Fruit fly (Drosophila melanogaster) whole organism, embryonic: ENCODE data around the gene CG13707.

Experiments
- Asciz ChIP-seq: fragments of 200-800 bp; sonication (Bioruptor generic); optimal IDR thresholded peaks from 2 replicates; lab custom pipeline; 2017; ENCODE audit warnings: missing biosample characterization, mild to moderate bottlenecking, missing genetic modification characterization, missing genetic modification reagents
- Atf6 ChIP-seq: fragments of 200-800 bp; sonication (Bioruptor generic); IDR thresholded peaks from 2 replicates; pipeline ENCODE4 v1.3.6; 2022; ENCODE audit warnings: missing biosample characterization, missing genetic modification characterization
- B-H1 ChIP-seq: fragments of 200-800 bp; sonication (Bioruptor generic); IDR thresholded peaks from 3 replicates; pipeline ENCODE4 v1.3.6; 2022; ENCODE audit warnings: missing biosample characterization, missing genetic modification characterization
- Bteb2 ChIP-seq: fragments of 200-800 bp; sonication (Bioruptor generic); optimal IDR thresholded peaks from 2 replicates; lab custom pipeline; 2016; ENCODE audit warnings: missing biosample characterization, missing genetic modification characterization
- C15 ChIP-seq: fragments of 200-800 bp; sonication (Bioruptor generic); IDR thresholded peaks from 3 replicates; pipeline ENCODE4 v1.3.6; 2022; ENCODE audit warnings: missing biosample characterization, missing genetic modification characterization
- CG10147 ChIP-seq: fragments of 200-800 bp; sonication (Bioruptor generic); optimal IDR thresholded peaks from 2 replicates; lab custom pipeline; 2019; ENCODE audit warnings: missing biosample characterization, mild to moderate bottlenecking, missing genetic modification characterization, moderate library complexity
- CG10267 ChIP-seq: fragments of 200-800 bp; sonication (Bioruptor generic); optimal IDR thresholded peaks from 2 replicates; lab custom pipeline; 2018; ENCODE audit warnings: missing biosample characterization, mild to moderate bottlenecking, missing genetic modification characterization, moderate library complexity
- CG12104 ChIP-seq: fragments of 200-800 bp; sonication (Bioruptor generic); optimal IDR thresholded peaks from 3 replicates; lab custom pipeline; 2016; ENCODE audit warnings: missing biosample characterization, missing genetic modification characterization
- CG12236 ChIP-seq: fragments of 200-800 bp; sonication (Bioruptor generic); optimal IDR thresholded peaks from 2 replicates; lab custom pipeline; 2016; ENCODE audit warnings: missing biosample characterization, missing genetic modification characterization
- CG14965 ChIP-seq: fragments of 200-800 bp; sonication (Bioruptor generic); optimal IDR thresholded peaks from 2 replicates; lab custom pipeline; 2016; ENCODE audit warnings: missing biosample characterization, missing genetic modification characterization, borderline replicate concordance
- CG15696 ChIP-seq: fragments of 200-800 bp; sonication (Bioruptor generic); optimal IDR thresholded peaks from 2 replicates; lab custom pipeline; 2019; ENCODE audit warnings: missing biosample characterization, mild to moderate bottlenecking, missing genetic modification characterization, moderate library complexity
- CG1603 ChIP-seq: fragments of 200-800 bp; sonication (Bioruptor generic); optimal IDR thresholded peaks from 2 replicates; lab custom pipeline; 2019; ENCODE audit warnings: missing biosample characterization, mild to moderate bottlenecking, missing genetic modification characterization, moderate library complexity
- CG16815 ChIP-seq: fragments of 200-800 bp; sonication (Bioruptor generic); optimal IDR thresholded peaks from 3 replicates; lab custom pipeline; 2017; ENCODE audit warnings: missing biosample characterization, mild to moderate bottlenecking, missing genetic modification characterization
- CG18011 ChIP-seq: fragments of 200-800 bp; sonication (Bioruptor generic); optimal IDR thresholded peaks from 2 replicates; lab custom pipeline; 2017; ENCODE audit warnings: missing biosample characterization, missing genetic modification characterization, mild to moderate bottlenecking, moderate library complexity, missing genotype
- CG30403 ChIP-seq: fragments of 200-800 bp; sonication (Bioruptor generic); optimal IDR thresholded peaks from 3 replicates; lab custom pipeline; 2016; ENCODE audit warnings: missing biosample characterization, missing genetic modification characterization
- CG33213 ChIP-seq: fragments of 200-800 bp; sonication (Bioruptor generic); optimal IDR thresholded peaks from 3 replicates; lab custom pipeline; 2016; ENCODE audit warnings: missing biosample characterization, missing genetic modification characterization
- CG34422 ChIP-seq: fragments of 200-800 bp; sonication (Bioruptor generic); IDR thresholded peaks from 3 replicates; pipeline ENCODE4 v1.3.6; 2022; ENCODE audit warnings: missing biosample characterization, missing genetic modification characterization
- CG3726 ChIP-seq: fragments of 200-800 bp; sonication (Bioruptor generic); IDR thresholded peaks from 3 replicates; pipeline ENCODE4, ENCODE4 v1.3.6; 2022; ENCODE audit warnings: missing biosample characterization, missing genetic modification characterization
- CG5245 ChIP-seq: fragments of 200-800 bp; sonication (Bioruptor generic); optimal IDR thresholded peaks from 3 replicates; lab custom pipeline; 2016; ENCODE audit warnings: missing biosample characterization, missing genetic modification characterization
- CG7839 ChIP-seq: fragments of 200-800 bp; sonication (Bioruptor generic); optimal IDR thresholded peaks from 3 replicates; lab custom pipeline; 2018; ENCODE audit warnings: missing biosample characterization, mild to moderate bottlenecking, missing genetic modification characterization, moderate library complexity
- CG7987 ChIP-seq: fragments of 200-800 bp; sonication (Bioruptor generic); optimal IDR thresholded peaks from 2 replicates; lab custom pipeline; 2018; ENCODE audit warnings: missing biosample characterization, mild to moderate bottlenecking, missing genetic modification characterization, moderate library complexity
- CG8281 ChIP-seq: fragments of 200-800 bp; sonication (Bioruptor generic); optimal IDR thresholded peaks from 2 replicates; lab custom pipeline; 2018; ENCODE audit warnings: missing biosample characterization, mild to moderate bottlenecking, missing genetic modification characterization, moderate library complexity
- Eip74EF ChIP-seq, 2 experiments: fragments of 200-800 bp in 1 of 2; fragments of >200 bp in 1 of 2; sonication (Bioruptor generic) in 1 of 2; optimal IDR thresholded peaks; 2 replicates each; lab custom pipeline; 2017 to 2019; ENCODE audit warnings: missing biosample characterization in 2 of 2, missing genetic modification characterization in 2 of 2, mild to moderate bottlenecking in 1 of 2, moderate library complexity in 1 of 2
- Elba2 ChIP-seq: fragments of 200-800 bp; sonication (Bioruptor generic); optimal IDR thresholded peaks from 3 replicates; lab custom pipeline; 2016; ENCODE audit warnings: missing biosample characterization, missing genetic modification characterization
- Ets65A ChIP-seq: fragments of 200-800 bp; sonication (Bioruptor generic); peaks from one replicate; lab custom pipeline; 2016; ENCODE audit warnings: missing biosample characterization, missing genetic modification characterization
- Fer3 ChIP-seq: fragments of 200-800 bp; sonication (Bioruptor generic); optimal IDR thresholded peaks from 2 replicates; lab custom pipeline; 2018; ENCODE audit warnings: missing biosample characterization, mild to moderate bottlenecking, missing genetic modification characterization, moderate library complexity
- HmgD ChIP-seq: fragments of 200-800 bp; sonication (Bioruptor generic); optimal IDR thresholded peaks from 3 replicates; lab custom pipeline; 2016; ENCODE audit warnings: missing biosample characterization, missing genetic modification characterization
- Jarid2 ChIP-seq: fragments of 200-800 bp; sonication (Bioruptor generic); optimal IDR thresholded peaks from 3 replicates; lab custom pipeline; 2017; ENCODE audit warnings: mild to moderate bottlenecking, missing biosample characterization, missing genetic modification reagents, missing genetic modification characterization
- Lhr ChIP-seq: fragments of 200-800 bp; sonication (Bioruptor generic); optimal IDR thresholded peaks from 3 replicates; lab custom pipeline; 2017; ENCODE audit warnings: mild to moderate bottlenecking, missing biosample characterization, missing genetic modification reagents, missing genetic modification characterization
- MBD-R2 ChIP-seq: fragments of 200-800 bp; sonication (Bioruptor generic); IDR thresholded peaks from 2 replicates; pipeline ENCODE4 v1.3.6; 2022; ENCODE audit warnings: missing biosample characterization, missing genetic modification characterization
- Med ChIP-seq: fragments of 200-800 bp; sonication (Bioruptor generic); peaks from one replicate; lab custom pipeline; 2016; ENCODE audit warnings: missing biosample characterization, missing genetic modification characterization, mild to moderate bottlenecking, inconsistent platforms, moderate library complexity
- Nf-YC ChIP-seq: fragments of 200-800 bp; optimal IDR thresholded peaks from 3 replicates; lab custom pipeline; 2019; ENCODE audit warnings: missing biosample characterization, mild to moderate bottlenecking, missing genetic modification characterization, moderate library complexity
- Stat92E ChIP-seq, 3 experiments: fragments of >200 bp in 2 of 3; fragments of 200-800 bp in 1 of 3; sonication (Bioruptor generic) in 1 of 3; optimal IDR thresholded peaks; 2 replicates each; lab custom pipeline; 2017 to 2019; ENCODE audit warnings: missing biosample characterization in 3 of 3, missing genetic modification characterization in 3 of 3, mild to moderate bottlenecking in 1 of 3, moderate library complexity in 1 of 3
- Xbp1 ChIP-seq: fragments of 200-800 bp; sonication (Bioruptor generic); optimal IDR thresholded peaks from 3 replicates; lab custom pipeline; 2016; ENCODE audit warnings: missing biosample characterization, mild to moderate bottlenecking, missing genetic modification characterization
- amos ChIP-seq: fragments of 200-800 bp; sonication (Bioruptor generic); IDR thresholded peaks from 2 replicates; pipeline ENCODE4 v1.3.6; 2022; ENCODE audit warnings: missing biosample characterization, missing genetic modification characterization; ENCODE audit not compliant: partially characterized antibody
- aop ChIP-seq: fragments of 200-800 bp; sonication (Bioruptor generic); IDR thresholded peaks from 2 replicates; pipeline ENCODE4 v1.3.6; 2022; ENCODE audit warnings: missing biosample characterization, missing genetic modification characterization
- caup ChIP-seq: fragments of 200-800 bp; sonication (Bioruptor generic); optimal IDR thresholded peaks from 3 replicates; lab custom pipeline; 2017; ENCODE audit warnings: missing biosample characterization, mild to moderate bottlenecking, missing genetic modification characterization, moderate library complexity; ENCODE audit not compliant: severe bottlenecking
- dan ChIP-seq: fragments of 200-800 bp; sonication (Bioruptor generic); IDR thresholded peaks from 2 replicates; pipeline ENCODE4 v1.3.6; 2022; ENCODE audit warnings: missing biosample characterization, missing genetic modification characterization
- eyg ChIP-seq: fragments of 200-800 bp; sonication (Bioruptor generic); optimal IDR thresholded peaks from 3 replicates; lab custom pipeline; 2016; ENCODE audit warnings: missing biosample characterization, missing genetic modification characterization
- ham ChIP-seq: fragments of 200-800 bp; sonication (Bioruptor generic); IDR thresholded peaks from 2 replicates; pipeline ENCODE4 v1.3.6; 2022; ENCODE audit warnings: missing biosample characterization, missing genetic modification characterization
- ind ChIP-seq: fragments of 200-800 bp; sonication (Bioruptor generic); optimal IDR thresholded peaks from 3 replicates; lab custom pipeline; 2016; ENCODE audit warnings: missing biosample characterization, missing genetic modification characterization
- luna ChIP-seq: fragments of 200-800 bp; sonication (Bioruptor generic); optimal IDR thresholded peaks from 2 replicates; lab custom pipeline; 2016; ENCODE audit warnings: missing biosample characterization, missing genetic modification characterization
- maf-S ChIP-seq: fragments of 200-800 bp; sonication (Bioruptor generic); optimal IDR thresholded peaks from 2 replicates; lab custom pipeline; 2016; ENCODE audit warnings: missing biosample characterization, missing genetic modification characterization
- nerfin-1 ChIP-seq: fragments of 200-800 bp; sonication (Bioruptor generic); optimal IDR thresholded peaks from 3 replicates; lab custom pipeline; 2019; ENCODE audit warnings: missing biosample characterization, mild to moderate bottlenecking, missing genetic modification characterization, moderate library complexity
- run ChIP-seq: fragments of 200-800 bp; sonication (Bioruptor generic); optimal IDR thresholded peaks from 3 replicates; lab custom pipeline; 2018; ENCODE audit warnings: missing biosample characterization, mild to moderate bottlenecking, missing genetic modification characterization
- tup ChIP-seq: fragments of 200-800 bp; sonication (Bioruptor generic); optimal IDR thresholded peaks from 2 replicates; lab custom pipeline; 2016; ENCODE audit warnings: missing biosample characterization, mild to moderate bottlenecking, missing genetic modification characterization, moderate library complexity
- unc-4 ChIP-seq: fragments of 200-800 bp; sonication (Bioruptor generic); IDR thresholded peaks from 2 replicates; pipeline ENCODE4 v1.3.6; 2022; ENCODE audit warnings: missing biosample characterization, missing genetic modification characterization; ENCODE audit not compliant: partially characterized antibody
- zfh2 ChIP-seq: fragments of 200-800 bp; sonication (Bioruptor generic); optimal IDR thresholded peaks from 2 replicates; lab custom pipeline; 2016; ENCODE audit warnings: missing biosample characterization, missing genetic modification characterization

CG13707 gene

DNA sequence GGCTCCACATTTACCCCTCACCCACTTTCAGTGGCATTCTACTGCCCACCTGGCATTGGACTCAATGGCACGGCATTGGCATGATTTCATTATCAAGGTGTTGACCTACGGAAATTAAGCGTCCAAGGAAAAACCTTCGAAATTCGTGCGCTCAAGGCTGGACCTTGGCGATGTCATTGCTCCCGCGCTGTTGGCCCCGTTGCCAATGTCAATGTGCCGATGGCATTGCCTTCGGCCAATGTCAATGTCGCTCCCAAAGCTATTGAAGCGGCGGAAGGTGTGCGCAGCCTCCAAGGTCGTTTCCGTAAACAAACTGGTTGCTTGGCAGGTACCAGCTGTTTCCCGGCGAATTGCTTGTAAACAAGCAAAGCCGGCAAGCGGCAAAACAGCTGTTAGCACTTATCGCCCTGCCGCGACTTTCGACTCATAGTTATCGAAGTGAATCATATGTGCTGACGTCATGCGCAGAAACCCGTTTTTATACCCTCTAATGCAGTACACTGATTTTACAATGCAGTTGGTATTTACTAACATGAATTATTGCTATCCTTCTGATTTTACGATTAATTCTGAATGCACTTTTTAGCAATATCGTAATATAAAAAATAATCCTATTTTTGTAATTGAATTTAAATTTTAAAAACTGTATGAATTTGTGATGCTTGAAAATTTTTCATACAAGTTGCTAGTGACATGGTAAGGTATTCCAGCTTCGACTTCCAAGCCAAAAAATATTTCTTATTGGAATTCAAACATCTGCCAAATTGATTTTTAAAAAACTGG, 15.4 kb downstream of the CG13707 start (continued):
- TF ChIP-seq Lhr (GFP tag; lab: Kevin White, UChicago) (peak; percentile 81), caup (GFP tag; lab: Kevin White, UChicago) (peak; percentile 94), unc-4 (GFP tag; lab: Robert Waterston, UW) (peak; percentile 72), CG34422 (peak; percentile 99), Jarid2 (GFP tag; lab: Kevin White, UChicago) (peak; percentile 71), Med (GFP tag; lab: Kevin White, UChicago) (peak; percentile 98), nerfin-1 (tag; lab: Kevin White, UChicago) (peak; percentile 93), CG5245 (GFP tag; lab: Kevin White, UChicago) (peak; percentile 92), CG16815 (GFP tag; lab: Kevin White, UChicago) (peak; percentile 91), aop (GFP tag; lab: Robert Waterston, UW) (peak; percentile 75), eyg (GFP tag; lab: Kevin White, UChicago) (peak; percentile 85), maf-S (GFP tag; lab: Kevin White, UChicago) (peak; percentile 81), CG12236 (peak; percentile 80), ham (GFP tag; lab: Robert Waterston, UW) (peak; percentile 81), CG15696 (tag; lab: Kevin White, UChicago) (peak; percentile 90), B-H1 (GFP tag; lab: Robert Waterston, UW) (peak; percentile 96), Stat92E (GFP tag; optimal IDR thresholded peaks at IDR 0.05; lab: Kevin White, UChicago) (peak in 1 of 3 experiments; percentile 89), MBD-R2 (GFP tag; lab: Robert Waterston, UW) (peak; percentile 92), tup (peak; percentile 88), CG8281 (tag; lab: Kevin White, UChicago) (peak; percentile 80), Xbp1 (GFP tag; lab: Kevin White, UChicago) (peak; percentile 97), amos (GFP tag; lab: Robert Waterston, UW) (peak; percentile 53; the same call in 1 of the 2 replicates), CG7987 (GFP tag; lab: Kevin White, UChicago) (peak; percentile 77), Elba2 (GFP tag; lab: Kevin White, UChicago) (peak; percentile 80), CG33213 (GFP tag; lab: Kevin White, UChicago) (peak; percentile 90), CG30403 (peak; percentile 97), Nf-YC (tag; lab: Kevin White, UChicago) (peak; percentile 77), dan (GFP tag; lab: Robert Waterston, UW) (peak; percentile 83), CG3726 (GFP tag; lab: Robert Waterston, UW) (peak; percentile 88), CG7839 (peak; percentile 97), HmgD (GFP tag; lab: Kevin White, UChicago) (peak; percentile 56), luna (GFP tag; lab: Kevin White, UChicago) (peak; percentile 73), CG1603 (tag; lab: Kevin White, UChicago) (no peak), CG12104 (peak; percentile 90), CG10147 (peak; percentile 84), Asciz (GFP tag; lab: Kevin White, UChicago) (peak; percentile 89), C15 (GFP tag; lab: Robert Waterston, UW) (peak; percentile 95), run (tag; lab: Kevin White, UChicago) (peak; percentile 90), Atf6 (GFP tag; lab: Robert Waterston, UW) (peak; percentile 98), CG14965 (peak; percentile 33), CG18011 (peak; percentile 87), ind (GFP tag; lab: Kevin White, UChicago) (peak; percentile 96), CG10267 (tag; lab: Kevin White, UChicago) (peak; percentile 90), Fer3 (tag; lab: Kevin White, UChicago) (no peak), zfh2 (GFP tag; lab: Kevin White, UChicago) (peak; percentile 90), Ets65A (GFP tag; lab: Kevin White, UChicago) (peak; percentile 93), Eip74EF (GFP tag; optimal IDR thresholded peaks at IDR 0.05; lab: Kevin White, UChicago) (peak in 1 of 2 experiments; percentile 100), Bteb2 (peak; percentile 92)
